Worm (Caenorhabditis elegans) whole organism, mixed stage, embryonic: ENCODE results near the gene fbxa-29.
"Not testable (repeated sequence)": the region's sequence is repeated elsewhere in the genome, so short reads cannot be mapped to it uniquely, and the experiment has no call there.

Experiments
- bed-3 ChIP-seq: fragments of 200-800 bp; sonication (Bioruptor generic); optimal IDR thresholded peaks from 3 replicates; lab custom pipeline; 2018; ENCODE audit warnings: mild to moderate bottlenecking, missing genetic modification characterization, moderate library complexity, missing compliant biosample characterization
- blmp-1 ChIP-seq: fragments of 150-350 bp; optimal IDR thresholded peaks from 2 replicates; lab custom pipeline; 2014; ENCODE audit warnings: missing biosample characterization, missing genetic modification characterization
- ceh-83 ChIP-seq: fragments of 200-800 bp; sonication (Bioruptor generic); optimal IDR thresholded peaks from 2 replicates; lab custom pipeline; 2018; ENCODE audit warnings: mild to moderate bottlenecking, missing genetic modification characterization, missing compliant biosample characterization
- ces-1 ChIP-seq: fragments of 150-350 bp; optimal IDR thresholded peaks from 2 replicates; lab custom pipeline; 2014; ENCODE audit warnings: missing biosample characterization, missing genetic modification reagents, missing genetic modification characterization
- drap-1 ChIP-seq: fragments of 200-800 bp; sonication (Bioruptor generic); optimal IDR thresholded peaks from 3 replicates; lab custom pipeline; 2018; ENCODE audit warnings: mild to moderate bottlenecking, missing genetic modification characterization, missing compliant biosample characterization
- elt-3 ChIP-seq: fragments of 150-350 bp; optimal IDR thresholded peaks from 2 replicates; lab custom pipeline; 2014; ENCODE audit warnings: missing biosample characterization, missing genetic modification characterization
- flh-1 ChIP-seq: fragments of 200-800 bp; sonication (Bioruptor generic); optimal IDR thresholded peaks from 2 replicates; lab custom pipeline; 2018; ENCODE audit warnings: mild to moderate bottlenecking, missing genetic modification characterization, moderate library complexity, missing compliant biosample characterization
- ham-2 ChIP-seq: fragments of 200-800 bp; sonication (Bioruptor generic); optimal IDR thresholded peaks from 2 replicates; lab custom pipeline; 2018; ENCODE audit warnings: mild to moderate bottlenecking, missing genetic modification characterization, missing compliant biosample characterization
- hlh-1 ChIP-seq: fragments of 150-350 bp; optimal IDR thresholded peaks from 2 replicates; lab custom pipeline; 2014; ENCODE audit warnings: missing biosample characterization, missing genetic modification reagents, missing genetic modification characterization
- lin-13 ChIP-seq: fragments of 150-350 bp; optimal IDR thresholded peaks from 2 replicates; lab custom pipeline; 2014; ENCODE audit warnings: missing biosample characterization, missing genetic modification characterization
- lin-32 ChIP-seq: fragments of 200-800 bp; sonication (Bioruptor generic); optimal IDR thresholded peaks from 2 replicates; lab custom pipeline; 2018; ENCODE audit warnings: mild to moderate bottlenecking, missing genetic modification characterization, missing compliant biosample characterization
- lsy-2 ChIP-seq: fragments of 150-350 bp; optimal IDR thresholded peaks from 2 replicates; lab custom pipeline; 2014; ENCODE audit warnings: missing biosample characterization, missing genetic modification characterization
- mep-1 ChIP-seq: fragments of 150-350 bp; optimal IDR thresholded peaks from 2 replicates; lab custom pipeline; 2017; ENCODE audit warnings: missing biosample characterization, missing genetic modification reagents, missing genetic modification characterization, inconsistent platforms
- mls-2 ChIP-seq: sonication (generic microtip); optimal IDR thresholded peaks from 2 replicates; lab custom pipeline; 2016; ENCODE audit warnings: mild to moderate bottlenecking, missing genetic modification characterization, moderate library complexity, missing compliant biosample characterization
- nhr-12 ChIP-seq: fragments of 150-350 bp; optimal IDR thresholded peaks from 2 replicates; lab custom pipeline; 2014; ENCODE audit warnings: missing biosample characterization, missing genetic modification characterization
- nhr-2 ChIP-seq: fragments of 150-350 bp; optimal IDR thresholded peaks from 2 replicates; lab custom pipeline; 2014; ENCODE audit warnings: missing biosample characterization, missing genetic modification characterization
- nhr-237 ChIP-seq: fragments of 150-350 bp; optimal IDR thresholded peaks from 2 replicates; lab custom pipeline; 2014; ENCODE audit warnings: missing biosample characterization, missing genetic modification characterization
- nhr-76 ChIP-seq: sonication (generic microtip); optimal IDR thresholded peaks from 2 replicates; lab custom pipeline; 2017; ENCODE audit warnings: missing biosample characterization, missing genetic modification characterization
- pha-4 ChIP-seq: fragments of 150-350 bp; optimal IDR thresholded peaks from 2 replicates; lab custom pipeline; 2018; ENCODE audit warnings: missing biosample characterization, missing genetic modification reagents, missing genetic modification characterization
- sem-2 ChIP-seq: fragments of 200-800 bp; sonication (Bioruptor generic); optimal IDR thresholded peaks from 2 replicates; lab custom pipeline; 2018; ENCODE audit warnings: mild to moderate bottlenecking, missing genetic modification characterization, missing compliant biosample characterization
- snpc-4 ChIP-seq: fragments of 150-350 bp; optimal IDR thresholded peaks from 2 replicates; lab custom pipeline; 2014; ENCODE audit warnings: missing biosample characterization, missing genetic modification characterization
- sptf-1 ChIP-seq: sonication (generic microtip); optimal IDR thresholded peaks from 2 replicates; lab custom pipeline; 2017; ENCODE audit warnings: mild to moderate bottlenecking, missing genetic modification characterization, moderate library complexity, missing compliant biosample characterization
- tbx-8 ChIP-seq: fragments of 200-800 bp; sonication (Bioruptor generic); optimal IDR thresholded peaks from 2 replicates; lab custom pipeline; 2018; ENCODE audit warnings: mild to moderate bottlenecking, missing genetic modification characterization, moderate library complexity, missing compliant biosample characterization
- unc-120 ChIP-seq: sonication (generic microtip); optimal IDR thresholded peaks from 2 replicates; lab custom pipeline; 2017; ENCODE audit warnings: missing genetic modification characterization, missing compliant biosample characterization; ENCODE audit not compliant: poor library complexity, severe bottlenecking
- unc-39 ChIP-seq: fragments of 150-350 bp; optimal IDR thresholded peaks from 2 replicates; lab custom pipeline; 2014; ENCODE audit warnings: missing biosample characterization, missing genetic modification characterization
- zip-8 ChIP-seq: fragments of 150-350 bp; optimal IDR thresholded peaks from 2 replicates; lab custom pipeline; 2014; ENCODE audit warnings: missing biosample characterization, missing genetic modification characterization
- ztf-11 ChIP-seq: fragments of 150-350 bp; optimal IDR thresholded peaks from 2 replicates; lab custom pipeline; 2014; ENCODE audit warnings: missing biosample characterization, missing genetic modification characterization

Gene fbxa-29

ce11 chrIII:1271378-1271926 lies 2.1 kb downstream of the fbxa-29 start, which contains the start of gene fbxa-31:
fbxa-31 (minus strand) TSS chrIII:1271428.
- TF ChIP-seq tbx-8 (GFP tag; lab: Kevin White, UChicago) (no peak), snpc-4 (tag; lab: Kevin White, UChicago) (no peak), bed-3 (GFP tag; lab: Kevin White, UChicago) (no peak), ceh-83 (GFP tag; lab: Kevin White, UChicago) (no peak), blmp-1 (tag; lab: Kevin White, UChicago) (no peak), sptf-1 (tag; lab: Kevin White, UChicago) (no peak), elt-3 (no peak)

ce11 chrIII:1269156-1269555 lies 4.3 kb downstream of the fbxa-29 start, which contains the start of gene fbxa-32:
fbxa-32 (minus strand) TSS chrIII:1269256.
- no peak for TF ChIP-seq blmp-1 (tag; lab: Kevin White, UChicago)

ce11 chrIII:1266799-1267198 lies 6.7 kb downstream of the fbxa-29 start, which contains the start of gene fbxa-151:
fbxa-151 (minus strand) TSS chrIII:1266899.
- not testable (repeated sequence) for TF ChIP-seq zip-8 (tag; lab: Kevin White, UChicago); sem-2; nhr-76
- TF ChIP-seq, all 35 proteins: peak for 0; not testable (repeated sequence) for 35

- TF ChIP-seq bed-3 (GFP tag; lab: Kevin White, UChicago); nhr-237 (tag; lab: Kevin White, UChicago); ceh-83 (GFP tag; lab: Kevin White, UChicago): not testable (repeated sequence)
- TF ChIP-seq, all 35 proteins: peak for 0; not testable (repeated sequence) for 35
These were observed 9.8 kb downstream of the fbxa-29 start, which contains the start of gene srz-9 for ce11 chrIII:1263692-1264091. srz-9 (plus strand) TSS chrIII:1263992.

DNA sequence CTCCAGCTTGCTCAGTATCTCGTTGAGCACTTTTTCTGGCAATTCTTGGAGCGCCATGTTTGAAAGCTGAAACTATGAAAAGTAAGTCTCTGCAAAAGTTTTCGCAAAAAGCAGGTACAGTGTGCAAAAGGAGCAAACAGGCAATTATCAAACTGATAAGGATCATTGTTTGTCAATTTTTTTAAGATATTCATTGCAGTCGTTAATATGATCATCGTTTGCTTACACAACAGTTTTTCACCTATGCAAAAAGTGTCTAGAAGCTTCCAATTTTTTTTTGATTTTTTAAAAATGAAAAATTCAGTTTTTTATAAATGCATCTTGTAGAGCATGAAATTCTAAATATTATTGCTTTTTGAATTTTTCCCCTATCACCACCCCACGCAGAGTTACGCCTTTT lies 15.1 kb downstream of the fbxa-29 start, which contains the start of gene fbxa-78:
Gene fbxa-78 (minus strand): TSS at position 101 of the 400 bp plus-strand sequence.
- TF ChIP-seq flh-1 (GFP tag; lab: Kevin White, UChicago); unc-39 (tag; lab: Kevin White, UChicago); nhr-237 (tag; lab: Kevin White, UChicago): not testable (repeated sequence)

DNA sequence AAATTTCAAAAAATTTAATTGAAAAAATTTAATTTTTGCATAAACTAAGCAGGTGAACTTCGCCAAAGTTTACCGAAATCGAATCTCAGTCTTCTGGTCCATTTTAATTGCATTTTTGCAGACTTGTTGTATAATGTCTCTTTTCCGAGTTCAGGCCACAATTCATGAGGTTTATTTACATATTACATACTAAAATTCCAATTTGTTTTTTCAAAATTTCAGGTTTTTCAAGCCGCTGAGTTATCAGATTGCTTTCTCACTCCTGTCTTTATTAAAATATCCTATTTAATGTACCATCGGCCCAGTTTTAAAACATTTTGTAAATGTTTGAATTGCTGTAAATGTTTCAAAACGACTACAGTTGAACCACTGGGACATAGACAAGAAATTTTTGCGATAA lies 17.0 kb downstream of the fbxa-29 start, which contains the start of gene fbxa-208:
Gene fbxa-208 (plus strand): TSS at position 301 of the 400 bp plus-strand sequence.
- TF ChIP-seq mls-2; hlh-1 (tag; lab: Kevin White, UChicago); ces-1 (GFP tag; lab: Kevin White, UChicago): not testable (repeated sequence)

DNA sequence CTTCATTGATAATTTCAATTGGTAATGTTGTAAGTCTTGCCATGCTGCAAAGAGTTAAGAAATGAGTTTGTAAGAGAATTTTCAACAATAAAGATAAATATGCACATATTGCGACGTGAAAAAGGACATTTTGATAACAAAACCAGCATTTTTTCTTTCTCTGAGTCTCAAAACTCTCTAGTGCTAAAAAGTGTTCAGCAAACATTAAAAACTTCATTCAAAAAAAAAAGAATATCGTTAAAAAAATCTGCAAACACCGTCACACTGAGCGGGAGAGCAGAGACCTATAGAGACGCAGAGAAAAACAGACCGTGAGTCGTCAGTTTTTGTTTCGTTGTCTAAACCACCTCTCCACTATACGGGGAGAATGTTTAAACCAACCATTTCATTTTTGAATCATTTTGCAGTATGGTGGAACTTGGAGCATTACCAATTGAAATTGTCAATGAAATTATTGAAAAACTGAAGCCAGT lies 24.4 kb downstream of the fbxa-29 start, which contains the start of the genes fbxa-76 and fbxa-77:
Gene fbxa-76 (minus strand): TSS at position 51 of the 473 bp plus-strand sequence.
Gene fbxa-77 (plus strand): TSS at position 365 of the 473 bp plus-strand sequence.
- no peak for TF ChIP-seq drap-1 (GFP tag; lab: Kevin White, UChicago)
- no peak for TF ChIP-seq unc-120 (tag; lab: Kevin White, UChicago)
- no peak for TF ChIP-seq hlh-1 (tag; lab: Kevin White, UChicago)
- no peak for TF ChIP-seq nhr-12 (tag; lab: Kevin White, UChicago)
- no peak for TF ChIP-seq lin-13 (tag; lab: Kevin White, UChicago)
- no peak for TF ChIP-seq mep-1 (tag; lab: Kevin White, UChicago)
- TF ChIP-seq bed-3 (GFP tag; lab: Kevin White, UChicago) = no peak
- TF ChIP-seq snpc-4 (tag; lab: Kevin White, UChicago) = no peak
- no peak for TF ChIP-seq ztf-11 (tag; lab: Kevin White, UChicago)
- TF ChIP-seq nhr-237 (tag; lab: Kevin White, UChicago) = no peak
- no peak for TF ChIP-seq pha-4 (tag; lab: Kevin White, UChicago)
- TF ChIP-seq lsy-2 (tag; lab: Kevin White, UChicago) = no peak
- no peak for TF ChIP-seq lin-32
- no peak for TF ChIP-seq nhr-2 (tag; lab: Kevin White, UChicago)
- TF ChIP-seq ham-2 = no peak
